Fruit fly (Drosophila melanogaster) whole organism, embryonic: ENCODE data around the gene Uck.

ENCODE experiments used
- Abd-B ChIP-seq: fragments of 200-800 bp; sonication (Bioruptor generic); optimal IDR thresholded peaks from 2 replicates; lab custom pipeline; 2018; ENCODE audit warnings: missing biosample characterization, mild to moderate bottlenecking, missing genetic modification characterization, moderate library complexity
- Bdp1 ChIP-seq: fragments of 200-800 bp; sonication (Bioruptor generic); optimal IDR thresholded peaks from 3 replicates; lab custom pipeline; 2016; ENCODE audit warnings: missing biosample characterization, missing genetic modification characterization
- CG11085 ChIP-seq: fragments of 200-800 bp; sonication (Bioruptor generic); IDR thresholded peaks from 2 replicates; pipeline ENCODE4 v1.3.6; 2022; ENCODE audit warnings: missing biosample characterization, missing genetic modification characterization
- CG11247 ChIP-seq: fragments of 200-800 bp; sonication (Bioruptor generic); IDR thresholded peaks from 2 replicates; pipeline ENCODE4 v1.3.6; 2022; ENCODE audit warnings: missing biosample characterization, missing genetic modification characterization
- CG11560 ChIP-seq: fragments of 200-800 bp; sonication (Bioruptor generic); IDR thresholded peaks from 3 replicates; pipeline ENCODE4 v1.3.6; 2022; ENCODE audit warnings: missing biosample characterization, missing genetic modification characterization
- CG15269 ChIP-seq: fragments of 200-800 bp; sonication (Bioruptor generic); optimal IDR thresholded peaks from 2 replicates; lab custom pipeline; 2018; ENCODE audit warnings: missing biosample characterization, mild to moderate bottlenecking, missing genetic modification characterization, moderate library complexity
- CG1602 ChIP-seq: fragments of 200-800 bp; sonication (Bioruptor generic); optimal IDR thresholded peaks from 3 replicates; lab custom pipeline; 2016; ENCODE audit warnings: missing biosample characterization, missing genetic modification characterization
- CG16815 ChIP-seq: fragments of 200-800 bp; sonication (Bioruptor generic); optimal IDR thresholded peaks from 3 replicates; lab custom pipeline; 2017; ENCODE audit warnings: missing biosample characterization, mild to moderate bottlenecking, missing genetic modification characterization
- CG2129 ChIP-seq: fragments of 200-800 bp; sonication (Bioruptor generic); IDR thresholded peaks from 2 replicates; pipeline ENCODE4 v1.3.6; 2022; ENCODE audit warnings: missing biosample characterization, missing genetic modification characterization; ENCODE audit not compliant: partially characterized antibody
- CG30403 ChIP-seq: fragments of 200-800 bp; sonication (Bioruptor generic); optimal IDR thresholded peaks from 3 replicates; lab custom pipeline; 2016; ENCODE audit warnings: missing biosample characterization, missing genetic modification characterization
- CG3065 ChIP-seq: fragments of 200-800 bp; sonication (Bioruptor generic); optimal IDR thresholded peaks from 2 replicates; lab custom pipeline; 2016; ENCODE audit warnings: missing biosample characterization, missing genetic modification characterization
- CG3281 ChIP-seq: fragments of 200-800 bp; sonication (Bioruptor generic); optimal IDR thresholded peaks from 3 replicates; lab custom pipeline; 2017; ENCODE audit warnings: missing biosample characterization, mild to moderate bottlenecking, missing genetic modification characterization
- CG34422 ChIP-seq: fragments of 200-800 bp; sonication (Bioruptor generic); IDR thresholded peaks from 3 replicates; pipeline ENCODE4 v1.3.6; 2022; ENCODE audit warnings: missing biosample characterization, missing genetic modification characterization
- CG5953 ChIP-seq: fragments of 200-800 bp; sonication (Bioruptor generic); IDR thresholded peaks from 2 replicates; pipeline ENCODE4 v1.3.6; 2022; ENCODE audit warnings: missing biosample characterization, missing genetic modification characterization
- CG6683 ChIP-seq: fragments of 200-800 bp; sonication (Bioruptor generic); optimal IDR thresholded peaks from 2 replicates; lab custom pipeline; 2017; ENCODE audit warnings: missing biosample characterization, mild to moderate bottlenecking, missing genetic modification characterization, missing genetic modification reagents
- CG7372 ChIP-seq: fragments of 200-800 bp; sonication (Bioruptor generic); IDR thresholded peaks from 2 replicates; pipeline ENCODE4 v1.3.6; 2022; ENCODE audit warnings: missing biosample characterization, missing genetic modification characterization
- CG8089 ChIP-seq: fragments of 200-800 bp; sonication (Bioruptor generic); optimal IDR thresholded peaks from 3 replicates; lab custom pipeline; 2016; ENCODE audit warnings: missing biosample characterization, missing genetic modification characterization
- CHES-1-like ChIP-seq: fragments of 200-800 bp; sonication (Bioruptor generic); optimal IDR thresholded peaks from 2 replicates; lab custom pipeline; 2016; ENCODE audit warnings: missing biosample characterization, missing genetic modification characterization
- Chrac-16 ChIP-seq: fragments of 200-800 bp; sonication (Bioruptor generic); optimal IDR thresholded peaks from 3 replicates; lab custom pipeline; 2016; ENCODE audit warnings: missing biosample characterization, missing genetic modification characterization
- CrebB ChIP-seq: fragments of 200-800 bp; sonication (Bioruptor generic); optimal IDR thresholded peaks from 3 replicates; lab custom pipeline; 2018; ENCODE audit warnings: missing biosample characterization, mild to moderate bottlenecking, missing genetic modification characterization
- D19A ChIP-seq: fragments of 200-800 bp; optimal IDR thresholded peaks from 3 replicates; lab custom pipeline; 2019; ENCODE audit warnings: missing biosample characterization, mild to moderate bottlenecking, missing genetic modification characterization, moderate library complexity
- Dip3 ChIP-seq: fragments of 200-800 bp; sonication (Bioruptor generic); optimal IDR thresholded peaks from 3 replicates; lab custom pipeline; 2016; ENCODE audit warnings: missing biosample characterization, missing genetic modification characterization
- E2f1 ChIP-seq: fragments of 200-800 bp; sonication (Bioruptor generic); IDR thresholded peaks from 2 replicates; pipeline ENCODE4 v1.3.6; 2022; ENCODE audit warnings: missing biosample characterization, missing genetic modification characterization
- Ets65A ChIP-seq: fragments of 200-800 bp; sonication (Bioruptor generic); peaks from one replicate; lab custom pipeline; 2016; ENCODE audit warnings: missing biosample characterization, missing genetic modification characterization
- Lim3 ChIP-seq: fragments of 200-800 bp; sonication (Bioruptor generic); IDR thresholded peaks from 2 replicates; pipeline ENCODE4 v1.3.6; 2022; ENCODE audit warnings: missing biosample characterization, missing genetic modification characterization
- Lpt ChIP-seq: fragments of >200 bp; optimal IDR thresholded peaks from 2 replicates; lab custom pipeline; 2018; ENCODE audit warnings: missing biosample characterization, missing genetic modification characterization
- Ravus ChIP-seq: fragments of 200-800 bp; sonication (Bioruptor generic); IDR thresholded peaks from 2 replicates; pipeline ENCODE4 v1.3.6; 2022; ENCODE audit warnings: missing biosample characterization, missing genetic modification characterization
- Scr ChIP-seq: fragments of 200-800 bp; sonication (Bioruptor generic); IDR thresholded peaks from 2 replicates; pipeline ENCODE4 v1.3.6; 2022; ENCODE audit warnings: missing biosample characterization, missing genetic modification characterization; ENCODE audit not compliant: partially characterized antibody
- Sin3A ChIP-seq: fragments of >200 bp; optimal IDR thresholded peaks from 2 replicates; lab custom pipeline; 2018
- Ssrp ChIP-seq: fragments of 200-800 bp; sonication (Bioruptor generic); optimal IDR thresholded peaks from 2 replicates; lab custom pipeline; 2018; ENCODE audit warnings: missing biosample characterization, mild to moderate bottlenecking, missing genetic modification characterization, moderate library complexity
- abd-A ChIP-seq: fragments of 200-800 bp; sonication (Bioruptor generic); optimal IDR thresholded peaks from 3 replicates; lab custom pipeline; 2019; ENCODE audit warnings: missing biosample characterization, mild to moderate bottlenecking, missing genetic modification characterization, moderate library complexity
- bowl ChIP-seq: fragments of 200-800 bp; sonication (Bioruptor generic); IDR thresholded peaks from 2 replicates; pipeline ENCODE4 v1.3.6; 2022; ENCODE audit warnings: missing biosample characterization, missing genetic modification characterization
- bsh ChIP-seq, 2 experiments: fragments of 200-800 bp; sonication (Bioruptor generic); optimal IDR thresholded peaks; 2 replicates each; lab custom pipeline; 2017 to 2018; ENCODE audit warnings: mild to moderate bottlenecking in 2 of 2, missing biosample characterization in 2 of 2, missing genetic modification characterization in 2 of 2, moderate library complexity in 1 of 2
- chif ChIP-seq, 2 experiments: fragments of 200-800 bp; sonication (Bioruptor generic); optimal IDR thresholded peaks; 3 replicates each; lab custom pipeline; 2016; ENCODE audit warnings: missing biosample characterization in 2 of 2, missing genetic modification characterization in 2 of 2
- chn ChIP-seq: fragments of 200-800 bp; sonication (Bioruptor generic); optimal IDR thresholded peaks from 2 replicates; lab custom pipeline; 2016; ENCODE audit warnings: missing biosample characterization, missing genetic modification characterization
- ci ChIP-seq: fragments of 200-800 bp; sonication (Bioruptor generic); IDR thresholded peaks from 3 replicates; pipeline ENCODE4 v1.3.6; 2022; ENCODE audit warnings: missing biosample characterization, missing genetic modification characterization
- corto ChIP-seq: fragments of 200-800 bp; sonication (Bioruptor generic); optimal IDR thresholded peaks from 2 replicates; lab custom pipeline; 2016; ENCODE audit warnings: missing biosample characterization, mild to moderate bottlenecking, missing genetic modification characterization, moderate library complexity
- dimm ChIP-seq: fragments of 200-800 bp; sonication (Bioruptor generic); IDR thresholded peaks from 2 replicates; pipeline ENCODE4 v1.3.6; 2022; ENCODE audit warnings: missing biosample characterization, missing genetic modification characterization
- jumu ChIP-seq: fragments of 200-800 bp; sonication (Bioruptor generic); optimal IDR thresholded peaks from 3 replicates; lab custom pipeline; 2016; ENCODE audit warnings: missing biosample characterization, missing genetic modification characterization
- lilli ChIP-seq: fragments of 200-800 bp; sonication (Bioruptor generic); optimal IDR thresholded peaks from 3 replicates; lab custom pipeline; 2016; ENCODE audit warnings: missing biosample characterization, missing genetic modification characterization
- mirr ChIP-seq: fragments of 200-800 bp; sonication (Bioruptor generic); optimal IDR thresholded peaks from 3 replicates; lab custom pipeline; 2018; ENCODE audit warnings: missing biosample characterization, mild to moderate bottlenecking, missing genetic modification characterization
- otp ChIP-seq: fragments of 200-800 bp; sonication (Bioruptor generic); IDR thresholded peaks from 3 replicates; pipeline ENCODE4, ENCODE4 v1.3.6; 2022; ENCODE audit warnings: missing biosample characterization, missing genetic modification characterization
- prd ChIP-seq, 3 experiments: fragments of >200 bp in 2 of 3; fragments of 200-800 bp in 1 of 3; sonication (Bioruptor generic) in 1 of 3; optimal IDR thresholded peaks in 2 of 3; IDR thresholded peaks in 1 of 3; 2 replicates in 2 of 3; 3 replicates in 1 of 3; pipeline versions ENCODE4 v1.3.6 to Lab custom; 2017 to 2022; ENCODE audit warnings: missing biosample characterization in 1 of 3, missing genetic modification characterization in 1 of 3
- row ChIP-seq: fragments of 200-800 bp; sonication (Bioruptor generic); IDR thresholded peaks from 3 replicates; pipeline ENCODE4 v1.3.6; 2022; ENCODE audit warnings: missing biosample characterization, missing genetic modification characterization
- run ChIP-seq: fragments of 200-800 bp; sonication (Bioruptor generic); optimal IDR thresholded peaks from 3 replicates; lab custom pipeline; 2018; ENCODE audit warnings: missing biosample characterization, mild to moderate bottlenecking, missing genetic modification characterization
- sim ChIP-seq: fragments of 200-800 bp; sonication (Bioruptor generic); IDR thresholded peaks from 2 replicates; pipeline ENCODE4 v1.3.6; 2022; ENCODE audit warnings: missing biosample characterization, missing genetic modification characterization
- slou ChIP-seq: fragments of 200-800 bp; sonication (Bioruptor generic); optimal IDR thresholded peaks from 3 replicates; lab custom pipeline; 2016; ENCODE audit warnings: missing biosample characterization, missing genetic modification characterization
- sna ChIP-seq: fragments of 200-800 bp; sonication (Bioruptor generic); IDR thresholded peaks from 2 replicates; pipeline ENCODE4 v1.3.6; 2022; ENCODE audit warnings: missing biosample characterization, missing genetic modification characterization; ENCODE audit not compliant: partially characterized antibody
- so ChIP-seq: fragments of 200-800 bp; sonication (Bioruptor generic); IDR thresholded peaks from 3 replicates; pipeline ENCODE4 v1.3.6; 2022; ENCODE audit warnings: missing biosample characterization, missing genetic modification characterization
- sr ChIP-seq: fragments of 200-800 bp; sonication (Bioruptor generic); IDR thresholded peaks from 3 replicates; pipeline ENCODE4 v1.3.6; 2022; ENCODE audit warnings: missing biosample characterization, missing genetic modification characterization
- trem ChIP-seq: fragments of 200-800 bp; optimal IDR thresholded peaks from 3 replicates; lab custom pipeline; 2019; ENCODE audit warnings: missing biosample characterization, mild to moderate bottlenecking, missing genetic modification characterization, moderate library complexity
- trh ChIP-seq: fragments of 200-800 bp; sonication (Bioruptor generic); optimal IDR thresholded peaks from 2 replicates; lab custom pipeline; 2016; ENCODE audit warnings: missing biosample characterization, missing genetic modification characterization

Uck gene

dm6 chr3R:24252494-24252893, 37.5 kb upstream of the Uck start, which contains the start of gene beta-PheRS (continued):
- TF ChIP-seq CG7372 (no peak; the same call in 1 of the 2 replicates), Lpt (GFP tag; lab: Kevin White, UChicago) (no peak), slou (GFP tag; lab: Kevin White, UChicago) (no peak), trh (GFP tag; lab: Kevin White, UChicago) (no peak), so (GFP tag; lab: Robert Waterston, UW) (no peak), sr (GFP tag; lab: Robert Waterston, UW) (no peak), run (no peak), dimm (GFP tag; lab: Robert Waterston, UW) (no peak), CG1602 (peak; percentile 26), Sin3A (peak; percentile 72), Ssrp (tag; lab: Kevin White, UChicago) (peak; percentile 23), prd (optimal IDR thresholded peaks at IDR 0.05; lab: Kevin White, UChicago) (no peak), prd (GFP tag; IDR thresholded peaks at IDR 0.05; lab: Robert Waterston, UW) (peak; percentile 54; the same call in 1 of the 3 replicates), CG11560 (tag; lab: Robert Waterston, UW) (no peak), Scr (GFP tag; lab: Robert Waterston, UW) (peak; percentile 92), CG5953 (GFP tag; lab: Robert Waterston, UW) (no peak), CG30403 (GFP tag; lab: Kevin White, UChicago) (peak; percentile 61), jumu (GFP tag; lab: Kevin White, UChicago) (peak; percentile 53), trem (tag; lab: Kevin White, UChicago) (peak; percentile 82), CG15269 (tag; lab: Kevin White, UChicago) (no peak), chn (GFP tag; lab: Kevin White, UChicago) (peak; percentile 34), CG11247 (GFP tag; lab: Robert Waterston, UW) (peak; percentile 32; the same call in 1 of the 2 replicates), Dip3 (GFP tag; lab: Kevin White, UChicago) (peak; percentile 28), ci (GFP tag; lab: Robert Waterston, UW) (peak; percentile 79), CG2129 (GFP tag; lab: Robert Waterston, UW) (peak; percentile 63), Lim3 (GFP tag; lab: Robert Waterston, UW) (no peak), CG6683 (peak; percentile 2), CHES-1-like (peak; percentile 69), CG3065 (GFP tag; lab: Kevin White, UChicago) (peak; percentile 33), D19A (tag; lab: Kevin White, UChicago) (no peak), CG8089 (no peak), CG11085 (GFP tag; lab: Robert Waterston, UW) (peak; percentile 29; the same call in 1 of the 2 replicates), Abd-B (GFP tag; lab: Kevin White, UChicago) (no peak), CrebB (tag; lab: Kevin White, UChicago) (peak; percentile 53), CG34422 (peak; percentile 92), CG16815 (peak; percentile 3), lilli (peak; percentile 66), mirr (GFP tag; lab: Kevin White, UChicago) (no peak), abd-A (tag; lab: Kevin White, UChicago) (no peak), row (GFP tag; lab: Robert Waterston, UW) (peak; percentile 91), otp (GFP tag; lab: Robert Waterston, UW) (no peak; the same call in 2 of the 3 replicates), Ets65A (GFP tag; lab: Kevin White, UChicago) (peak; percentile 94), sim (GFP tag; lab: Robert Waterston, UW) (no peak), sna (GFP tag; lab: Robert Waterston, UW) (peak; percentile 90), CG3281 (GFP tag; lab: Kevin White, UChicago) (no peak), Bdp1 (GFP tag; lab: Kevin White, UChicago) (peak; percentile 29), Chrac-16 (GFP tag; lab: Kevin White, UChicago) (peak; percentile 29), chif (GFP tag; optimal IDR thresholded peaks at IDR 0.05; lab: Kevin White, UChicago) (peak; percentile 27 to 41), bsh (GFP tag; optimal IDR thresholded peaks at IDR 0.05; lab: Kevin White, UChicago) (no peak), bowl (GFP tag; lab: Robert Waterston, UW) (peak; percentile 40; the same call in 1 of the 2 replicates), corto (GFP tag; lab: Kevin White, UChicago) (no peak), E2f1 (peak; percentile 7; the same call in 1 of the 2 replicates), Ravus (no peak)
